Worm (Caenorhabditis elegans) whole organism, young adult: ENCODE data around the gene btb-8.

Experiments
- F10E7.11 ChIP-seq: sonication (generic microtip); optimal IDR thresholded peaks from 2 replicates; lab custom pipeline; 2017; ENCODE audit warnings: mild to moderate bottlenecking, missing genetic modification characterization, moderate library complexity, missing compliant biosample characterization
- F39B2.1 ChIP-seq: fragments of 200-800 bp; sonication (Bioruptor generic); IDR thresholded peaks from 2 replicates; pipeline ENCODE4 v1.3.6; 2022; ENCODE audit warnings: missing genetic modification reagents, missing genetic modification characterization, missing compliant biosample characterization
- F49E8.2 ChIP-seq: sonication (generic microtip); optimal IDR thresholded peaks from 3 replicates; lab custom pipeline; 2017; ENCODE audit warnings: missing genetic modification characterization, mild to moderate bottlenecking, missing compliant biosample characterization, antibody characterized with exemption, moderate library complexity; ENCODE audit not compliant: insufficient read depth
- F52B5.7 ChIP-seq: sonication (generic microtip); optimal IDR thresholded peaks from 2 replicates; lab custom pipeline; 2016; ENCODE audit warnings: mild to moderate bottlenecking, missing genetic modification characterization, missing compliant biosample characterization
- F57A8.1 ChIP-seq: fragments of 200-800 bp; sonication (Bioruptor generic); optimal IDR thresholded peaks from 2 replicates; lab custom pipeline; 2018; ENCODE audit warnings: mild to moderate bottlenecking, missing genetic modification characterization, moderate library complexity, missing compliant biosample characterization
- K12H6.12 ChIP-seq: fragments of 200-800 bp; sonication (Bioruptor generic); optimal IDR thresholded peaks from 2 replicates; lab custom pipeline; 2018; ENCODE audit warnings: mild to moderate bottlenecking, missing genetic modification characterization, missing compliant biosample characterization
- Y95B8A.8 ChIP-seq: fragments of 200-800 bp; sonication (Bioruptor generic); IDR thresholded peaks from 2 replicates; pipeline ENCODE4 v1.3.6; 2022; ENCODE audit warnings: missing genetic modification reagents, missing genetic modification characterization, missing compliant biosample characterization
- akir-1 ChIP-seq: fragments of 200-800 bp; sonication (Bioruptor generic); optimal IDR thresholded peaks from 2 replicates; lab custom pipeline; 2018; ENCODE audit warnings: mild to moderate bottlenecking, missing genetic modification characterization, moderate library complexity, missing compliant biosample characterization
- atf-7 ChIP-seq: sonication (generic microtip); optimal IDR thresholded peaks from 2 replicates; lab custom pipeline; 2017; ENCODE audit warnings: mild to moderate bottlenecking, missing genetic modification characterization, missing compliant biosample characterization
- attf-3 ChIP-seq: fragments of 200-800 bp; sonication (Bioruptor generic); conservative IDR thresholded peaks from 2 replicates; pipeline ENCODE4 v1.3.6; 2022; ENCODE audit warnings: missing genetic modification reagents, missing genetic modification characterization, missing compliant biosample characterization
- ceh-100 ChIP-seq: fragments of 200-800 bp; sonication (Bioruptor generic); IDR thresholded peaks from 2 replicates; pipeline ENCODE4 v1.3.6; 2022; ENCODE audit warnings: missing genetic modification reagents, missing genetic modification characterization, missing compliant biosample characterization
- ceh-40 ChIP-seq: fragments of 200-800 bp; sonication (Bioruptor generic); IDR thresholded peaks from 2 replicates; pipeline ENCODE4 v1.3.6; 2022; ENCODE audit warnings: missing genetic modification characterization, missing compliant biosample characterization
- ceh-79 ChIP-seq: sonication (generic microtip); optimal IDR thresholded peaks from 2 replicates; lab custom pipeline; 2017; ENCODE audit warnings: mild to moderate bottlenecking, missing genetic modification characterization, missing compliant biosample characterization
- ceh-91 ChIP-seq: fragments of 200-800 bp; sonication (Bioruptor generic); IDR thresholded peaks from 2 replicates; pipeline ENCODE4 v1.3.6; 2022; ENCODE audit warnings: missing genetic modification reagents, missing genetic modification characterization, missing compliant biosample characterization
- chd-7 ChIP-seq: sonication (generic microtip); optimal IDR thresholded peaks from 2 replicates; lab custom pipeline; 2016; ENCODE audit warnings: mild to moderate bottlenecking, missing genetic modification characterization, moderate library complexity, missing compliant biosample characterization
- die-1 ChIP-seq: sonication (generic microtip); optimal IDR thresholded peaks from 2 replicates; lab custom pipeline; 2016; ENCODE audit warnings: missing genotype, mild to moderate bottlenecking, missing genetic modification characterization, missing compliant biosample characterization
- dpff-1 ChIP-seq: sonication (generic microtip); optimal IDR thresholded peaks from 2 replicates; lab custom pipeline; 2017; ENCODE audit warnings: mild to moderate bottlenecking, missing genetic modification characterization, missing compliant biosample characterization
- egl-18 ChIP-seq: fragments of 200-800 bp; sonication (Bioruptor generic); IDR thresholded peaks from 2 replicates; pipeline ENCODE4 v1.3.6; 2022; ENCODE audit warnings: missing genetic modification reagents, missing genetic modification characterization, missing compliant biosample characterization
- egl-44 ChIP-seq: fragments of 200-800 bp; sonication (Bioruptor generic); IDR thresholded peaks from 2 replicates; pipeline ENCODE4 v1.3.6; 2022; ENCODE audit warnings: missing genetic modification reagents, missing genetic modification characterization, missing compliant biosample characterization
- egrh-3 ChIP-seq: fragments of 200-800 bp; sonication (Bioruptor generic); IDR thresholded peaks from 2 replicates; pipeline ENCODE4 v1.3.6; 2022; ENCODE audit warnings: missing genetic modification reagents, missing genetic modification characterization, missing compliant biosample characterization
- fkh-3 ChIP-seq: sonication (generic microtip); optimal IDR thresholded peaks from 2 replicates; lab custom pipeline; 2016; ENCODE audit warnings: mild to moderate bottlenecking, missing genetic modification characterization, missing compliant biosample characterization
- hmg-20 ChIP-seq: fragments of 200-800 bp; sonication (Bioruptor generic); IDR thresholded peaks from 2 replicates; pipeline ENCODE4 v1.3.6; 2022; ENCODE audit warnings: missing genetic modification reagents, missing genetic modification characterization, missing compliant biosample characterization
- hrde-1 ChIP-seq: sonication (generic microtip); optimal IDR thresholded peaks from 2 replicates; lab custom pipeline; 2016; ENCODE audit warnings: missing genetic modification characterization, mild to moderate bottlenecking, missing compliant biosample characterization, moderate library complexity, missing genotype, missing genetic modification reagents, borderline replicate concordance
- hsf-1 ChIP-seq: fragments of 200-800 bp; sonication (Bioruptor generic); IDR thresholded peaks from 2 replicates; pipeline ENCODE4 v1.3.6; 2022; ENCODE audit warnings: missing genetic modification reagents, missing genetic modification characterization, missing compliant biosample characterization
- let-607 ChIP-seq, 2 experiments: fragments of 200-800 bp in 1 of 2; sonication (Bioruptor generic) in 1 of 2; sonication (generic microtip) in 1 of 2; optimal IDR thresholded peaks; 2 replicates each; lab custom pipeline; 2016 to 2018; ENCODE audit warnings: mild to moderate bottlenecking in 2 of 2, missing compliant biosample characterization in 2 of 2, missing genetic modification characterization in 2 of 2, moderate library complexity in 2 of 2, missing genotype in 1 of 2
- lin-26 ChIP-seq: fragments of 200-800 bp; sonication (Bioruptor generic); IDR thresholded peaks from 2 replicates; pipeline ENCODE4 v1.3.6; 2022; ENCODE audit warnings: missing genetic modification reagents, missing genetic modification characterization, missing compliant biosample characterization
- lin-54 ChIP-seq: fragments of 200-800 bp; sonication (Bioruptor generic); optimal IDR thresholded peaks from 2 replicates; lab custom pipeline; 2018; ENCODE audit warnings: mild to moderate bottlenecking, missing genetic modification characterization, missing compliant biosample characterization
- madf-3 ChIP-seq: fragments of 200-800 bp; sonication (Bioruptor generic); IDR thresholded peaks from 2 replicates; pipeline ENCODE4 v1.3.6; 2022; ENCODE audit warnings: missing genetic modification reagents, missing genetic modification characterization, missing compliant biosample characterization
- madf-6 ChIP-seq: fragments of 200-800 bp; sonication (Bioruptor generic); IDR thresholded peaks from 2 replicates; pipeline ENCODE4 v1.3.6; 2022; ENCODE audit warnings: missing genetic modification reagents, missing genetic modification characterization, missing compliant biosample characterization
- mel-28 ChIP-seq: sonication (generic microtip); optimal IDR thresholded peaks from 2 replicates; lab custom pipeline; 2016; ENCODE audit warnings: borderline replicate concordance, mild to moderate bottlenecking, missing genetic modification characterization, missing compliant biosample characterization
- mes-4 ChIP-seq: sonication (generic microtip); optimal IDR thresholded peaks from 2 replicates; lab custom pipeline; 2016; ENCODE audit warnings: missing genotype, missing genetic modification characterization, missing compliant biosample characterization
- nfyb-1 ChIP-seq: fragments of 200-800 bp; sonication (Bioruptor generic); IDR thresholded peaks from 2 replicates; pipeline ENCODE4 v1.3.6; 2022; ENCODE audit warnings: missing genetic modification reagents, missing genetic modification characterization, missing compliant biosample characterization
- nhr-120 ChIP-seq: fragments of 200-800 bp; sonication (Bioruptor generic); IDR thresholded peaks from 2 replicates; pipeline ENCODE4 v1.3.6; 2022; ENCODE audit warnings: missing genetic modification characterization, missing compliant biosample characterization
- pbrm-1 ChIP-seq: fragments of 200-800 bp; sonication (Bioruptor generic); IDR thresholded peaks from 2 replicates; pipeline ENCODE4 v1.3.6; 2022; ENCODE audit warnings: missing genetic modification reagents, missing genetic modification characterization, missing compliant biosample characterization
- rec-8 ChIP-seq, 2 experiments: sonication (generic microtip); optimal IDR thresholded peaks; 2 replicates each; lab custom pipeline; 2016; ENCODE audit warnings: mild to moderate bottlenecking in 2 of 2, missing genetic modification characterization in 2 of 2, missing genetic modification reagents in 2 of 2, missing genotype in 2 of 2, missing biosample characterization in 1 of 2, missing compliant biosample characterization in 1 of 2, moderate library complexity in 1 of 2
- repo-1 ChIP-seq: sonication (generic microtip); optimal IDR thresholded peaks from 2 replicates; lab custom pipeline; 2017; ENCODE audit warnings: mild to moderate bottlenecking, missing genetic modification characterization, missing compliant biosample characterization
- snpc-1.1 ChIP-seq: sonication (generic microtip); optimal IDR thresholded peaks from 2 replicates; lab custom pipeline; 2017; ENCODE audit warnings: missing genetic modification characterization, mild to moderate bottlenecking, missing compliant biosample characterization, antibody characterized with exemption, moderate library complexity, missing genotype, missing genetic modification reagents; ENCODE audit not compliant: insufficient read depth
- sptf-2 ChIP-seq: fragments of 200-800 bp; sonication (Bioruptor generic); optimal IDR thresholded peaks from 2 replicates; lab custom pipeline; 2018; ENCODE audit warnings: mild to moderate bottlenecking, missing genetic modification characterization, missing compliant biosample characterization
- xnd-1 ChIP-seq: sonication (generic microtip); optimal IDR thresholded peaks from 2 replicates; lab custom pipeline; 2016; ENCODE audit warnings: missing genotype, missing genetic modification reagents, missing genetic modification characterization, missing compliant biosample characterization
- zfh-2 ChIP-seq: fragments of 200-800 bp; sonication (Bioruptor generic); conservative IDR thresholded peaks from 2 replicates; pipeline ENCODE4 v1.3.6; 2022; ENCODE audit warnings: missing genetic modification reagents, missing genetic modification characterization, missing compliant biosample characterization
- ztf-28 ChIP-seq: fragments of 200-800 bp; sonication (Bioruptor generic); IDR thresholded peaks from 2 replicates; pipeline ENCODE4 v1.3.6; 2022; ENCODE audit warnings: missing genetic modification reagents, missing genetic modification characterization, missing compliant biosample characterization
- ztf-6 ChIP-seq: fragments of 200-800 bp; sonication (Bioruptor generic); IDR thresholded peaks from 2 replicates; pipeline ENCODE4 v1.3.6; 2022; ENCODE audit warnings: missing genetic modification reagents, missing genetic modification characterization, missing compliant biosample characterization

btb-8 gene

ce11 chrII:1722394-1722793 lies at the start of gene btb-8, which contains the start of gene fbxb-5:
TSS of gene btb-8 (plus strand) at chrII:1722770.
TSS of gene fbxb-5 (minus strand) at chrII:1722494.
- TF ChIP-seq ztf-6 (GFP tag; lab: Robert Waterston, UW) (no peak), die-1 (tag; lab: Kevin White, UChicago) (no peak), rec-8 (tag; optimal IDR thresholded peaks at IDR 0.05; lab: Kevin White, UChicago) (no peak), F10E7.11 (tag; lab: Kevin White, UChicago) (no peak), mes-4 (no peak), atf-7 (no peak), chd-7 (no peak), madf-6 (GFP tag; lab: Robert Waterston, UW) (no peak), F39B2.1 (no peak), ceh-91 (GFP tag; lab: Robert Waterston, UW) (no peak)

- TF ChIP-seq nhr-120 (GFP tag; lab: Robert Waterston, UW) (no peak), atf-7 (no peak), egrh-3 (GFP tag; lab: Robert Waterston, UW) (no peak), fkh-3 (tag; lab: Kevin White, UChicago) (no peak), sptf-2 (no peak)
Measured at ce11 chrII:1676088-1676487, 46.5 kb upstream of the btb-8 start, which contains the start of gene fbxb-17. TSS of gene fbxb-17 (plus strand) at chrII:1676388.

- TF ChIP-seq lin-26 (GFP tag; lab: Robert Waterston, UW): no peak
- TF ChIP-seq repo-1 (tag; lab: Kevin White, UChicago): no peak
- TF ChIP-seq madf-3 (GFP tag; lab: Robert Waterston, UW): no peak
- TF ChIP-seq F52B5.7 (tag; lab: Kevin White, UChicago): no peak
- TF ChIP-seq hmg-20 (GFP tag; lab: Robert Waterston, UW): no peak
- TF ChIP-seq pbrm-1 (GFP tag; lab: Robert Waterston, UW): no peak
- TF ChIP-seq K12H6.12 (tag; lab: Kevin White, UChicago): no peak
- no peak for TF ChIP-seq ceh-79 (tag; lab: Kevin White, UChicago)
- no peak for TF ChIP-seq mel-28 (tag; lab: Kevin White, UChicago)
- no peak for TF ChIP-seq F10E7.11 (tag; lab: Kevin White, UChicago)
- no peak for TF ChIP-seq zfh-2
- no peak for TF ChIP-seq dpff-1 (tag; lab: Kevin White, UChicago)
- no peak for TF ChIP-seq egl-44
- no peak for TF ChIP-seq nfyb-1
- no peak for TF ChIP-seq egrh-3 (GFP tag; lab: Robert Waterston, UW)
- no peak for TF ChIP-seq fkh-3 (tag; lab: Kevin White, UChicago)
Measured at ce11 chrII:1679081-1679480, 43.5 kb upstream of the btb-8 start, which contains the start of gene irld-36. TSS of gene irld-36 (plus strand) at chrII:1679381.

- no peak for TF ChIP-seq chd-7
- no peak for TF ChIP-seq ceh-79 (tag; lab: Kevin White, UChicago)
- TF ChIP-seq ceh-40 (GFP tag; lab: Robert Waterston, UW): no peak
- no peak for TF ChIP-seq lin-54
- no peak for TF ChIP-seq hrde-1 (tag; lab: Kevin White, UChicago)
- TF ChIP-seq ceh-100: no peak
- no peak for TF ChIP-seq snpc-1.1 (tag; lab: Kevin White, UChicago)
- no peak for TF ChIP-seq F57A8.1 (GFP tag; lab: Kevin White, UChicago)
- TF ChIP-seq attf-3 (GFP tag; lab: Robert Waterston, UW): no peak
- TF ChIP-seq F49E8.2 (tag; lab: Kevin White, UChicago): no peak
- no peak for TF ChIP-seq hsf-1
- TF ChIP-seq xnd-1: no peak
- no peak for TF ChIP-seq Y95B8A.8
- no peak for TF ChIP-seq mes-4
- TF ChIP-seq fkh-3 (tag; lab: Kevin White, UChicago): no peak
- no peak for TF ChIP-seq egl-18 (GFP tag; lab: Robert Waterston, UW)
- no peak for TF ChIP-seq ztf-28 (GFP tag; lab: Robert Waterston, UW)
- TF ChIP-seq akir-1: no peak
- TF ChIP-seq let-607 (tag; optimal IDR thresholded peaks at IDR 0.05; lab: Kevin White, UChicago): no peak
Measured at ce11 chrII:1682218-1682617, 40.4 kb upstream of the btb-8 start, which contains the start of gene fbxb-26. TSS of gene fbxb-26 (plus strand) at chrII:1682518.
